Worm (Caenorhabditis elegans) whole organism, L4/young adult: ENCODE measurements around the gene pqn-53.

Experiments
- W03F9.2 ChIP-seq: fragments of 150-350 bp; optimal IDR thresholded peaks from 2 replicates; lab custom pipeline; 2014; ENCODE audit warnings: missing biosample characterization, missing genetic modification characterization
- dao-5 ChIP-seq: sonication (generic microtip); optimal IDR thresholded peaks from 2 replicates; lab custom pipeline; 2016; ENCODE audit warnings: missing genotype, missing genetic modification characterization, moderate library complexity, missing compliant biosample characterization
- him-1 ChIP-seq: sonication (generic microtip); optimal IDR thresholded peaks from 2 replicates; lab custom pipeline; 2016; ENCODE audit warnings: missing genotype, missing genetic modification reagents, missing genetic modification characterization, missing compliant biosample characterization

- TF ChIP-seq dao-5 = no peak
- peak; percentile 60 for TF ChIP-seq him-1 (tag; lab: Kevin White, UChicago)
- TF ChIP-seq W03F9.2 (tag; lab: Kevin White, UChicago) = no peak
Observed at ce11 chrV:12038783-12039182, 26.4 kb downstream of the pqn-53 start.
